Worm (Caenorhabditis elegans) whole organism, L2 larva: ENCODE measurements around the gene ZC513.3.

Experiments
- C34F6.9 ChIP-seq: fragments of 150-350 bp; optimal IDR thresholded peaks from 2 replicates; lab custom pipeline; 2014; ENCODE audit warnings: missing biosample characterization, missing genetic modification characterization
- F13H6.1 ChIP-seq: sonication (generic microtip); optimal IDR thresholded peaks from 2 replicates; lab custom pipeline; 2016; ENCODE audit warnings: missing genetic modification characterization, missing compliant biosample characterization
- R02D3.7 ChIP-seq: fragments of 150-350 bp; optimal IDR thresholded peaks from 2 replicates; lab custom pipeline; 2014; ENCODE audit warnings: missing biosample characterization, missing genetic modification characterization
- Y55F3AM.14 ChIP-seq: fragments of 200-800 bp; sonication (Bioruptor generic); optimal IDR thresholded peaks from 2 replicates; lab custom pipeline; 2018; ENCODE audit warnings: mild to moderate bottlenecking, missing genetic modification characterization, missing compliant biosample characterization
- alr-1 ChIP-seq: fragments of 150-350 bp; optimal IDR thresholded peaks from 2 replicates; lab custom pipeline; 2014; ENCODE audit warnings: missing biosample characterization, missing genetic modification characterization
- ama-1 ChIP-seq: fragments of 150-350 bp; optimal IDR thresholded peaks from 2 replicates; lab custom pipeline; 2018; ENCODE audit warnings: inconsistent platforms
- blmp-1 ChIP-seq: sonication (generic microtip); optimal IDR thresholded peaks from 2 replicates; lab custom pipeline; 2017; ENCODE audit warnings: missing genetic modification characterization, mild to moderate bottlenecking, missing compliant biosample characterization, antibody characterized with exemption, moderate library complexity; ENCODE audit not compliant: insufficient read depth
- ceh-16 ChIP-seq: fragments of 150-350 bp; optimal IDR thresholded peaks from 2 replicates; lab custom pipeline; 2014; ENCODE audit warnings: missing biosample characterization, missing genetic modification characterization
- crh-2 ChIP-seq: sonication (generic microtip); optimal IDR thresholded peaks from 2 replicates; lab custom pipeline; 2017; ENCODE audit warnings: missing biosample characterization, missing genetic modification characterization
- dmd-4 ChIP-seq: sonication (generic microtip); optimal IDR thresholded peaks from 2 replicates; lab custom pipeline; 2017; ENCODE audit warnings: missing biosample characterization, missing genetic modification characterization
- egl-27 ChIP-seq: sonication (generic microtip); optimal IDR thresholded peaks from 3 replicates; lab custom pipeline; 2017; ENCODE audit warnings: missing biosample characterization, missing genetic modification reagents, missing genetic modification characterization
- elt-1 ChIP-seq: fragments of 150-350 bp; optimal IDR thresholded peaks from 2 replicates; lab custom pipeline; 2014; ENCODE audit warnings: missing biosample characterization, missing genetic modification characterization
- elt-3 ChIP-seq: sonication (generic microtip); optimal IDR thresholded peaks from 2 replicates; lab custom pipeline; 2017; ENCODE audit warnings: missing biosample characterization, missing genetic modification characterization
- fos-1 ChIP-seq: fragments of 150-350 bp; optimal IDR thresholded peaks from 2 replicates; lab custom pipeline; 2014; ENCODE audit warnings: missing biosample characterization, missing genetic modification characterization
- gmeb-1 ChIP-seq: fragments of 150-350 bp; optimal IDR thresholded peaks from 2 replicates; lab custom pipeline; 2014; ENCODE audit warnings: missing biosample characterization, missing genetic modification characterization
- lin-11 ChIP-seq: fragments of 150-350 bp; sonication (generic microtip); optimal IDR thresholded peaks from 2 replicates; lab custom pipeline; 2014; ENCODE audit warnings: missing biosample characterization, missing genetic modification characterization, inconsistent platforms, mixed read lengths
- lin-13 ChIP-seq: fragments of 150-350 bp; optimal IDR thresholded peaks from 2 replicates; lab custom pipeline; 2014; ENCODE audit warnings: missing biosample characterization, missing genetic modification reagents, missing genetic modification characterization
- lin-39 ChIP-seq: fragments of 150-350 bp; optimal IDR thresholded peaks from 2 replicates; lab custom pipeline; 2014; ENCODE audit warnings: missing biosample characterization, missing genetic modification reagents, missing genetic modification characterization
- lsy-2 ChIP-seq, 2 experiments: fragments of 150-350 bp in 1 of 2; sonication (generic microtip) in 1 of 2; optimal IDR thresholded peaks; 2 replicates each; lab custom pipeline; 2014 to 2017; ENCODE audit warnings: missing biosample characterization in 2 of 2, missing genetic modification characterization in 2 of 2
- mab-5 ChIP-seq: fragments of 150-350 bp; optimal IDR thresholded peaks from 2 replicates; lab custom pipeline; 2014; ENCODE audit warnings: missing biosample characterization, missing genetic modification characterization
- mbf-1 ChIP-seq: sonication (generic microtip); optimal IDR thresholded peaks from 2 replicates; lab custom pipeline; 2017; ENCODE audit warnings: missing biosample characterization, missing genetic modification characterization
- mdl-1 ChIP-seq, 2 experiments: fragments of 150-350 bp in 1 of 2; sonication (generic microtip) in 1 of 2; optimal IDR thresholded peaks; 2 replicates each; lab custom pipeline; 2017; ENCODE audit warnings: missing biosample characterization in 2 of 2, missing genetic modification characterization in 2 of 2
- nhr-11 ChIP-seq: fragments of 150-350 bp; optimal IDR thresholded peaks from 2 replicates; lab custom pipeline; 2014; ENCODE audit warnings: missing biosample characterization, missing genetic modification characterization
- nhr-12 ChIP-seq: fragments of 150-350 bp; optimal IDR thresholded peaks from 2 replicates; lab custom pipeline; 2014; ENCODE audit warnings: missing biosample characterization, missing genetic modification characterization
- nhr-129 ChIP-seq: fragments of 150-350 bp; optimal IDR thresholded peaks from 2 replicates; lab custom pipeline; 2014; ENCODE audit warnings: missing biosample characterization, missing genetic modification characterization
- nhr-21 ChIP-seq: fragments of 150-350 bp; optimal IDR thresholded peaks from 2 replicates; lab custom pipeline; 2014; ENCODE audit warnings: missing biosample characterization, missing genetic modification characterization
- nhr-23 ChIP-seq: fragments of 150-350 bp; optimal IDR thresholded peaks from 2 replicates; lab custom pipeline; 2014; ENCODE audit warnings: missing biosample characterization, missing genetic modification reagents, missing genetic modification characterization
- nhr-237 ChIP-seq: fragments of 150-350 bp; optimal IDR thresholded peaks from 2 replicates; lab custom pipeline; 2014; ENCODE audit warnings: missing biosample characterization, missing genetic modification characterization
- nhr-25 ChIP-seq: fragments of 150-350 bp; sonication (generic microtip); optimal IDR thresholded peaks from 3 replicates; lab custom pipeline; 2014; ENCODE audit warnings: missing biosample characterization, missing genetic modification characterization
- nhr-6 ChIP-seq: fragments of 150-350 bp; optimal IDR thresholded peaks from 2 replicates; lab custom pipeline; 2014; ENCODE audit warnings: missing biosample characterization, missing genetic modification characterization
- nhr-77 ChIP-seq: fragments of 150-350 bp; optimal IDR thresholded peaks from 2 replicates; lab custom pipeline; 2014; ENCODE audit warnings: missing biosample characterization, missing genetic modification characterization
- peb-1 ChIP-seq: fragments of 150-350 bp; optimal IDR thresholded peaks from 2 replicates; lab custom pipeline; 2014; ENCODE audit warnings: missing biosample characterization, missing genetic modification characterization
- sem-4 ChIP-seq: fragments of 150-350 bp; optimal IDR thresholded peaks from 2 replicates; lab custom pipeline; 2014; ENCODE audit warnings: missing biosample characterization, missing genetic modification reagents, missing genetic modification characterization
- skn-1 ChIP-seq: sonication (generic microtip); optimal IDR thresholded peaks from 2 replicates; lab custom pipeline; 2017; ENCODE audit warnings: missing biosample characterization, missing genetic modification characterization
- sma-3 ChIP-seq: sonication (generic microtip); optimal IDR thresholded peaks from 2 replicates; lab custom pipeline; 2016; ENCODE audit warnings: missing genetic modification reagents, missing genetic modification characterization, missing compliant biosample characterization
- sma-9 ChIP-seq, 2 experiments: fragments of 150-350 bp in 1 of 2; sonication (generic microtip) in 1 of 2; optimal IDR thresholded peaks; 2 replicates each; lab custom pipeline; 2014 to 2016; ENCODE audit warnings: missing genetic modification characterization in 2 of 2, mild to moderate bottlenecking in 1 of 2, missing biosample characterization in 1 of 2, missing compliant biosample characterization in 1 of 2, missing genetic modification reagents in 1 of 2, moderate library complexity in 1 of 2
- snpc-4 ChIP-seq: fragments of 150-350 bp; optimal IDR thresholded peaks from 2 replicates; lab custom pipeline; 2014; ENCODE audit warnings: missing biosample characterization, missing genetic modification characterization
- unc-39 ChIP-seq: fragments of 150-350 bp; optimal IDR thresholded peaks from 2 replicates; lab custom pipeline; 2014; ENCODE audit warnings: missing biosample characterization, missing genetic modification characterization
- unc-55 ChIP-seq: fragments of 150-350 bp; sonication (generic microtip); optimal IDR thresholded peaks from 3 replicates; lab custom pipeline; 2014; ENCODE audit warnings: missing biosample characterization, missing genetic modification reagents, missing genetic modification characterization
- unc-62 ChIP-seq: fragments of 150-350 bp; optimal IDR thresholded peaks from 2 replicates; lab custom pipeline; 2014; ENCODE audit warnings: missing biosample characterization, missing genetic modification reagents, missing genetic modification characterization
- zag-1 ChIP-seq: fragments of 150-350 bp; optimal IDR thresholded peaks from 2 replicates; lab custom pipeline; 2014; ENCODE audit warnings: missing biosample characterization, missing genetic modification characterization
- ztf-1 ChIP-seq: fragments of 200-800 bp; sonication (Bioruptor generic); conservative IDR thresholded peaks from 2 replicates; pipeline ENCODE4 v1.3.6; 2022; ENCODE audit warnings: missing genetic modification characterization, missing compliant biosample characterization
- ztf-11 ChIP-seq: sonication (generic microtip); optimal IDR thresholded peaks from 2 replicates; lab custom pipeline; 2017; ENCODE audit warnings: missing biosample characterization, missing genetic modification characterization
- ztf-4 ChIP-seq: fragments of 150-350 bp; optimal IDR thresholded peaks from 2 replicates; lab custom pipeline; 2014; ENCODE audit warnings: missing biosample characterization, missing genetic modification characterization

Gene ZC513.3

DNA sequence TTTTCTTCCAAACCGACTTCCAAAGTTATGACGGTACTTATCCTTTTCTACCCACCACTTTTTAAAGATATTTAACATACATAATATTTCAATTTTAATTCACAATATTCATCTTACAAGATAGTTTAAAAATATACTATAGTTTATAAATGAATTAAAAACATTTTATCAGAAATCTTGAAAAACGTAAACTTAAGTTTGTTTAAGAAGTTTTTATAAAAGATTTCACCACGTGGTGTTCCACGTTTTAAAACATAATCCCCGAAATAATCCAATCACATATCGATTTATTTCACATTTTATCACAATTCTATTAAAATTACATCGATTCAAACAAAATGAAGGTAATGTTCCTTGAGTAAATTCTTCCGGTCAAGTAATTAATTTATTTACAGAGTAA lies at the start of gene ZC513.3:
TSS of gene ZC513.3 (plus strand) at position 301 of the 400 bp plus-strand sequence.
- TF ChIP-seq skn-1 (tag; lab: Kevin White, UChicago) (no peak), unc-39 (tag; lab: Kevin White, UChicago) (no peak), egl-27 (tag; lab: Kevin White, UChicago) (no peak), sma-3 (no peak), dmd-4 (tag; lab: Kevin White, UChicago) (no peak), nhr-77 (tag; lab: Kevin White, UChicago) (no peak), sma-9 (GFP tag; optimal IDR thresholded peaks at IDR 0.05; lab: Kevin White, UChicago) (no peak), sma-9 (tag; optimal IDR thresholded peaks at IDR 0.05; lab: Kevin White, UChicago) (no peak), mab-5 (no peak), lin-13 (GFP tag; lab: Kevin White, UChicago) (no peak), unc-62 (GFP tag; lab: Kevin White, UChicago) (no peak), sem-4 (tag; lab: Kevin White, UChicago) (no peak), gmeb-1 (tag; lab: Kevin White, UChicago) (no peak), F13H6.1 (no peak), ztf-1 (no peak), nhr-11 (tag; lab: Kevin White, UChicago) (no peak), ama-1 (lab: Kevin White, UChicago) (no peak)
- TF ChIP-seq, all 48 proteins: peak for 0

- TF ChIP-seq blmp-1 (peak; percentile 92), ztf-4 (tag; lab: Kevin White, UChicago) (peak; percentile 60), peb-1 (no peak), sem-4 (tag; lab: Kevin White, UChicago) (peak; percentile 31), F13H6.1 (peak; percentile 93), nhr-21 (tag; lab: Kevin White, UChicago) (no peak), sma-9 (GFP tag; optimal IDR thresholded peaks at IDR 0.05; lab: Kevin White, UChicago) (peak; percentile 93), sma-9 (tag; optimal IDR thresholded peaks at IDR 0.05; lab: Kevin White, UChicago) (no peak), ztf-1 (no peak), unc-55 (peak; percentile 96), nhr-77 (tag; lab: Kevin White, UChicago) (no peak), lin-39 (tag; lab: Kevin White, UChicago) (no peak), C34F6.9 (tag; lab: Kevin White, UChicago) (peak; percentile 98), nhr-129 (peak; percentile 89), nhr-6 (peak; percentile 65), fos-1 (tag; lab: Kevin White, UChicago) (peak; percentile 94), mdl-1 (tag; optimal IDR thresholded peaks at IDR 0.05; lab: Kevin White, UChicago) (peak in 1 of 2 experiments; percentile 86), egl-27 (tag; lab: Kevin White, UChicago) (peak; percentile 73), unc-62 (GFP tag; lab: Kevin White, UChicago) (no peak), nhr-11 (tag; lab: Kevin White, UChicago) (no peak), lin-13 (GFP tag; lab: Kevin White, UChicago) (peak; percentile 46), nhr-23 (tag; lab: Kevin White, UChicago) (no peak), nhr-25 (tag; lab: Kevin White, UChicago) (no peak), lin-11 (tag; lab: Kevin White, UChicago) (peak; percentile 4), snpc-4 (tag; lab: Kevin White, UChicago) (peak; percentile 71), skn-1 (tag; lab: Kevin White, UChicago) (peak; percentile 15), sma-3 (peak; percentile 29), elt-3 (tag; lab: Kevin White, UChicago) (no peak), mbf-1 (tag; lab: Kevin White, UChicago) (no peak), nhr-12 (tag; lab: Kevin White, UChicago) (no peak), mab-5 (peak; percentile 73), ztf-11 (tag; lab: Kevin White, UChicago) (no peak), elt-1 (tag; lab: Kevin White, UChicago) (no peak), crh-2 (tag; lab: Kevin White, UChicago) (peak; percentile 83), ama-1 (lab: Kevin White, UChicago) (no peak), zag-1 (tag; lab: Kevin White, UChicago) (peak; percentile 79), nhr-237 (no peak), Y55F3AM.14 (GFP tag; lab: Kevin White, UChicago) (peak; percentile 94), alr-1 (tag; lab: Kevin White, UChicago) (no peak), ceh-16 (tag; lab: Kevin White, UChicago) (no peak), dmd-4 (tag; lab: Kevin White, UChicago) (no peak), lsy-2 (tag; optimal IDR thresholded peaks at IDR 0.05; lab: Kevin White, UChicago) (peak; percentile 33 to 84), unc-39 (tag; lab: Kevin White, UChicago) (no peak), R02D3.7 (tag; lab: Kevin White, UChicago) (no peak)
Measured at ce11 chrV:8000929-8001513, 45.8 kb upstream of the ZC513.3 start, which contains the start of gene Y97E10AR.1. Gene Y97E10AR.1, plus strand, starts transcription at chrV:8001463.
